Fruit fly (Drosophila melanogaster): ENCODE data around the gene Nnf1b.

DNA sequence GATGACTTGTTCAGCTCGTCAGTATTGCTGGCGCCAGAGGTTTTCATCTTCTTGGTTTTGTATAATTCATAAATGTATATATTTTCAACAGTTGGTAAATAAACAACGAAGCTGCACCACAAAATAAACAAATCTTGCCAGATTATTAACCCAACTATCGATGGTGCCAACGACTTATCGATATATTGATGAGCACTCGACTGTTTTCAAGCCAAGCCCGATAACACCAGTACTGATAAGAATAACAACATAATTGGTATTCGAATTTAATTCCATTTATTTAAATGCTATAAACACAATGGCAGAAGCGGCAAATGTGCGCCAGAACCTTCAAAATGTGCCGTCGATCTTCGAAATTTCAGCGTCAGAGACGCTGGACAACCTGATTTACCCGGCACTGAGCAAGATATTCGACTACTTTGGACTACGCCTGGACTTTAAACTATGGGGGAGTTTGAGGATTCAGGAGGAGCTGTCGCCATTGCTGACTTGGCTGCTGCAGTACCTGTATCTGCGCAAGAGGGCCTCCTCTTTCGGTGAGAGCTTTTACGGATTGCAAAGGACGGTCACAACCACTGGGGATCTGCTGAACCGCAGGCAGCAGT, 5.5 kb downstream of the Nnf1b start, which contains the start of the genes Saf6 and Pex12:
- TF ChIP-seq CG8478 (optimal IDR thresholded peaks at IDR 0.05), result no peak
- no peak for TF ChIP-seq pan (optimal IDR thresholded peaks at IDR 0.05)
- no peak for TF ChIP-seq psq (optimal IDR thresholded peaks at IDR 0.05)
- TF ChIP-seq usp (GFP tag; optimal IDR thresholded peaks at IDR 0.05), result no peak
- TF ChIP-seq EcR (GFP tag; optimal IDR thresholded peaks at IDR 0.05), result no peak

Data from whole organism.